Worm (Caenorhabditis elegans) whole organism, mixed stage, embryonic: ENCODE results near the gene ceh-91.

Source experiments
- bed-3 ChIP-seq: fragments of 200-800 bp; sonication (Bioruptor generic); optimal IDR thresholded peaks from 3 replicates; lab custom pipeline; 2018; ENCODE audit warnings: mild to moderate bottlenecking, missing genetic modification characterization, moderate library complexity, missing compliant biosample characterization
- ceh-39 ChIP-seq: fragments of 150-350 bp; optimal IDR thresholded peaks from 2 replicates; lab custom pipeline; 2014; ENCODE audit warnings: missing biosample characterization, missing genetic modification characterization
- ceh-83 ChIP-seq: fragments of 200-800 bp; sonication (Bioruptor generic); optimal IDR thresholded peaks from 2 replicates; lab custom pipeline; 2018; ENCODE audit warnings: mild to moderate bottlenecking, missing genetic modification characterization, missing compliant biosample characterization
- ces-1 ChIP-seq: fragments of 150-350 bp; optimal IDR thresholded peaks from 2 replicates; lab custom pipeline; 2014; ENCODE audit warnings: missing biosample characterization, missing genetic modification reagents, missing genetic modification characterization
- elt-3 ChIP-seq: fragments of 150-350 bp; optimal IDR thresholded peaks from 2 replicates; lab custom pipeline; 2014; ENCODE audit warnings: missing biosample characterization, missing genetic modification characterization
- flh-1 ChIP-seq: fragments of 200-800 bp; sonication (Bioruptor generic); optimal IDR thresholded peaks from 2 replicates; lab custom pipeline; 2018; ENCODE audit warnings: mild to moderate bottlenecking, missing genetic modification characterization, moderate library complexity, missing compliant biosample characterization
- ham-2 ChIP-seq: fragments of 200-800 bp; sonication (Bioruptor generic); optimal IDR thresholded peaks from 2 replicates; lab custom pipeline; 2018; ENCODE audit warnings: mild to moderate bottlenecking, missing genetic modification characterization, missing compliant biosample characterization
- hlh-1 ChIP-seq: fragments of 150-350 bp; optimal IDR thresholded peaks from 2 replicates; lab custom pipeline; 2014; ENCODE audit warnings: missing biosample characterization, missing genetic modification reagents, missing genetic modification characterization
- lin-13 ChIP-seq: fragments of 150-350 bp; optimal IDR thresholded peaks from 2 replicates; lab custom pipeline; 2014; ENCODE audit warnings: missing biosample characterization, missing genetic modification characterization
- lin-32 ChIP-seq: fragments of 200-800 bp; sonication (Bioruptor generic); optimal IDR thresholded peaks from 2 replicates; lab custom pipeline; 2018; ENCODE audit warnings: mild to moderate bottlenecking, missing genetic modification characterization, missing compliant biosample characterization
- lsy-2 ChIP-seq: fragments of 150-350 bp; optimal IDR thresholded peaks from 2 replicates; lab custom pipeline; 2014; ENCODE audit warnings: missing biosample characterization, missing genetic modification characterization
- mab-5 ChIP-seq: fragments of 150-350 bp; optimal IDR thresholded peaks from 2 replicates; lab custom pipeline; 2014; ENCODE audit warnings: missing biosample characterization, missing genetic modification characterization
- mep-1 ChIP-seq: fragments of 150-350 bp; optimal IDR thresholded peaks from 2 replicates; lab custom pipeline; 2017; ENCODE audit warnings: missing biosample characterization, missing genetic modification reagents, missing genetic modification characterization, inconsistent platforms
- nhr-12 ChIP-seq: fragments of 150-350 bp; optimal IDR thresholded peaks from 2 replicates; lab custom pipeline; 2014; ENCODE audit warnings: missing biosample characterization, missing genetic modification characterization
- nhr-237 ChIP-seq: fragments of 150-350 bp; optimal IDR thresholded peaks from 2 replicates; lab custom pipeline; 2014; ENCODE audit warnings: missing biosample characterization, missing genetic modification characterization
- pha-4 ChIP-seq: fragments of 150-350 bp; optimal IDR thresholded peaks from 2 replicates; lab custom pipeline; 2018; ENCODE audit warnings: missing biosample characterization, missing genetic modification reagents, missing genetic modification characterization
- sem-2 ChIP-seq: fragments of 200-800 bp; sonication (Bioruptor generic); optimal IDR thresholded peaks from 2 replicates; lab custom pipeline; 2018; ENCODE audit warnings: mild to moderate bottlenecking, missing genetic modification characterization, missing compliant biosample characterization
- snpc-4 ChIP-seq: fragments of 150-350 bp; optimal IDR thresholded peaks from 2 replicates; lab custom pipeline; 2014; ENCODE audit warnings: missing biosample characterization, missing genetic modification characterization
- sptf-1 ChIP-seq: sonication (generic microtip); optimal IDR thresholded peaks from 2 replicates; lab custom pipeline; 2017; ENCODE audit warnings: mild to moderate bottlenecking, missing genetic modification characterization, moderate library complexity, missing compliant biosample characterization
- unc-39 ChIP-seq: fragments of 150-350 bp; optimal IDR thresholded peaks from 2 replicates; lab custom pipeline; 2014; ENCODE audit warnings: missing biosample characterization, missing genetic modification characterization
- unc-62 ChIP-seq: fragments of 150-350 bp; optimal IDR thresholded peaks from 2 replicates; lab custom pipeline; 2014; ENCODE audit warnings: missing biosample characterization, missing genetic modification reagents, missing genetic modification characterization
- zip-8 ChIP-seq: fragments of 150-350 bp; optimal IDR thresholded peaks from 2 replicates; lab custom pipeline; 2014; ENCODE audit warnings: missing biosample characterization, missing genetic modification characterization

Gene ceh-91

ce11 chrIII:11611618-11612247 is 4.8 kb upstream of the ceh-91 start:
- TF ChIP-seq ceh-39 (tag; lab: Kevin White, UChicago) (no peak), lin-32 (GFP tag; lab: Kevin White, UChicago) (no peak), lin-13 (no peak), elt-3 (tag; lab: Kevin White, UChicago) (no peak), unc-39 (tag; lab: Kevin White, UChicago) (no peak), snpc-4 (tag; lab: Kevin White, UChicago) (no peak), nhr-12 (tag; lab: Kevin White, UChicago) (no peak), unc-62 (no peak), ces-1 (no peak), lsy-2 (tag; lab: Kevin White, UChicago) (no peak)

ce11 chrIII:11612371-11612770 is 4.2 kb upstream of the ceh-91 start, which contains the start of the genes Y66A7A.9 and Y66A7A.4:
Gene Y66A7A.9 (minus strand): TSS chrIII:11612471.
Gene Y66A7A.4 (plus strand): TSS chrIII:11612607.
- no peak for TF ChIP-seq ceh-83 (GFP tag; lab: Kevin White, UChicago)
- TF ChIP-seq unc-62 = no peak

ce11 chrIII:11614874-11615273 is 1.7 kb upstream of the ceh-91 start:
- TF ChIP-seq bed-3 (GFP tag; lab: Kevin White, UChicago) (no peak), ceh-39 (tag; lab: Kevin White, UChicago) (peak; percentile 55)

ce11 chrIII:11615802-11616201 is 744 bp upstream of the ceh-91 start:
- no peak for TF ChIP-seq sem-2

ce11 chrIII:11624838-11625292 is 8.3 kb downstream of the ceh-91 start, which contains the start of gene gly-8:
Gene gly-8 (plus strand): TSS chrIII:11625242.
- peak; percentile 13 for TF ChIP-seq ces-1
- no peak for TF ChIP-seq snpc-4 (tag; lab: Kevin White, UChicago)
- TF ChIP-seq, all 35 proteins: peak for 1

ce11 chrIII:11627631-11628030 is 11.1 kb downstream of the ceh-91 start:
- no peak for TF ChIP-seq nhr-12 (tag; lab: Kevin White, UChicago)
- no peak for TF ChIP-seq nhr-237 (tag; lab: Kevin White, UChicago)
- no peak for TF ChIP-seq mab-5 (tag; lab: Kevin White, UChicago)
- TF ChIP-seq lsy-2 (tag; lab: Kevin White, UChicago) = no peak
- no peak for TF ChIP-seq mep-1 (tag; lab: Kevin White, UChicago)
- no peak for TF ChIP-seq sptf-1 (tag; lab: Kevin White, UChicago)
- TF ChIP-seq elt-3 (tag; lab: Kevin White, UChicago) = no peak
- TF ChIP-seq bed-3 (GFP tag; lab: Kevin White, UChicago) = no peak

ce11 chrIII:11629354-11629753 is 12.8 kb downstream of the ceh-91 start, which contains the start of gene Y66A7A.7:
Gene Y66A7A.7 (minus strand): TSS chrIII:11629454.
- no peak for TF ChIP-seq pha-4 (tag; lab: Kevin White, UChicago)

- TF ChIP-seq hlh-1 = no peak
- no peak for TF ChIP-seq flh-1 (GFP tag; lab: Kevin White, UChicago)
- TF ChIP-seq lsy-2 (tag; lab: Kevin White, UChicago) = no peak
Observed at ce11 chrIII:11631111-11631510, 14.6 kb downstream of the ceh-91 start.

ce11 chrIII:11632376-11632775 is 15.8 kb downstream of the ceh-91 start:
- TF ChIP-seq ham-2 (no peak), lsy-2 (tag; lab: Kevin White, UChicago) (no peak), zip-8 (tag; lab: Kevin White, UChicago) (no peak)
